Fruit fly (Drosophila melanogaster) whole organism, pupa: ENCODE results near the gene Kap-alpha3.

ENCODE experiments used
- CG17806 ChIP-seq: fragments of 200-800 bp; sonication (Bioruptor generic); optimal IDR thresholded peaks from 2 replicates; lab custom pipeline; 2018; ENCODE audit warnings: missing biosample characterization, mild to moderate bottlenecking, missing genetic modification characterization, moderate library complexity
- CG8301 ChIP-seq: fragments of 200-800 bp; sonication (Bioruptor generic); optimal IDR thresholded peaks from 2 replicates; lab custom pipeline; 2018; ENCODE audit warnings: missing biosample characterization, mild to moderate bottlenecking, missing genetic modification characterization

- TF ChIP-seq CG8301 (tag; lab: Kevin White, UChicago) (peak; percentile 30), CG17806 (tag; lab: Kevin White, UChicago) (no peak)
Measured at dm6 chr3R:9594251-9594581, 16.7 kb upstream of the Kap-alpha3 start.
